Worm (Caenorhabditis elegans) whole organism, L4/young adult: ENCODE results near the gene mlc-6.

Source experiments
- W03F9.2 ChIP-seq: fragments of 150-350 bp; optimal IDR thresholded peaks from 2 replicates; lab custom pipeline; 2014; ENCODE audit warnings: missing biosample characterization, missing genetic modification characterization
- dao-5 ChIP-seq: sonication (generic microtip); optimal IDR thresholded peaks from 2 replicates; lab custom pipeline; 2016; ENCODE audit warnings: missing genotype, missing genetic modification characterization, moderate library complexity, missing compliant biosample characterization
- him-1 ChIP-seq: sonication (generic microtip); optimal IDR thresholded peaks from 2 replicates; lab custom pipeline; 2016; ENCODE audit warnings: missing genotype, missing genetic modification reagents, missing genetic modification characterization, missing compliant biosample characterization

mlc-6 gene

ce11 chrX:14243345-14243961 lies 3.0 kb downstream of the mlc-6 start, which contains the start of gene K04C1.3:
Gene K04C1.3, minus strand, starts transcription at chrX:14243395.
- TF ChIP-seq dao-5 (tag; lab: Kevin White, UChicago) (no peak), him-1 (no peak), W03F9.2 (tag; lab: Kevin White, UChicago) (no peak)

- TF ChIP-seq dao-5 (tag; lab: Kevin White, UChicago), result no peak
- TF ChIP-seq W03F9.2 (tag; lab: Kevin White, UChicago), result no peak
- TF ChIP-seq him-1, result no peak
Observed at ce11 chrX:14241531-14241930, 4.9 kb downstream of the mlc-6 start.

ce11 chrX:14240205-14240604 lies 6.2 kb downstream of the mlc-6 start:
- TF ChIP-seq dao-5 (tag; lab: Kevin White, UChicago), result no peak
- TF ChIP-seq W03F9.2 (tag; lab: Kevin White, UChicago), result no peak
- TF ChIP-seq him-1, result no peak

ce11 chrX:14238291-14238758 lies 8.1 kb downstream of the mlc-6 start, which contains the start of gene K04C1.2:
Gene K04C1.2, plus strand, starts transcription at chrX:14238708.
- TF ChIP-seq W03F9.2 (tag; lab: Kevin White, UChicago), result no peak
- TF ChIP-seq him-1, result no peak

ce11 chrX:14236121-14236824 lies 10.1 kb downstream of the mlc-6 start:
- TF ChIP-seq dao-5 (tag; lab: Kevin White, UChicago) (no peak), him-1 (no peak), W03F9.2 (tag; lab: Kevin White, UChicago) (no peak)

ce11 chrX:14234932-14235331 lies 11.5 kb downstream of the mlc-6 start, which contains the start of gene srg-37:
Gene srg-37, minus strand, starts transcription at chrX:14235032.
- no peak for TF ChIP-seq him-1
- no peak for TF ChIP-seq dao-5 (tag; lab: Kevin White, UChicago)
- no peak for TF ChIP-seq W03F9.2 (tag; lab: Kevin White, UChicago)

- TF ChIP-seq W03F9.2 (tag; lab: Kevin White, UChicago) (no peak), dao-5 (tag; lab: Kevin White, UChicago) (no peak), him-1 (no peak)
Observed at ce11 chrX:14234366-14234765, 12.1 kb downstream of the mlc-6 start, which contains the start of gene srg-36. Gene srg-36, minus strand, starts transcription at chrX:14234466.

ce11 chrX:14231987-14232386 lies 14.4 kb downstream of the mlc-6 start:
- no peak for TF ChIP-seq him-1
- TF ChIP-seq W03F9.2 (tag; lab: Kevin White, UChicago), result no peak
- no peak for TF ChIP-seq dao-5 (tag; lab: Kevin White, UChicago)

- TF ChIP-seq W03F9.2 (tag; lab: Kevin White, UChicago) (no peak), him-1 (no peak), dao-5 (tag; lab: Kevin White, UChicago) (no peak)
Observed at ce11 chrX:14228764-14229163, 17.7 kb downstream of the mlc-6 start.

ce11 chrX:14225273-14225672 lies 21.1 kb downstream of the mlc-6 start, which contains the start of gene cyp-13B2:
Gene cyp-13B2, plus strand, starts transcription at chrX:14225573.
- TF ChIP-seq him-1 (no peak), W03F9.2 (tag; lab: Kevin White, UChicago) (no peak), dao-5 (tag; lab: Kevin White, UChicago) (no peak)

ce11 chrX:14223156-14223555 lies 23.3 kb downstream of the mlc-6 start, which contains the start of gene K06G5.3:
Gene K06G5.3, minus strand, starts transcription at chrX:14223256.
- TF ChIP-seq dao-5 (tag; lab: Kevin White, UChicago), result no peak
- TF ChIP-seq him-1, result no peak
- TF ChIP-seq W03F9.2 (tag; lab: Kevin White, UChicago), result no peak

- no peak for TF ChIP-seq him-1
- TF ChIP-seq dao-5 (tag; lab: Kevin White, UChicago), result no peak
- no peak for TF ChIP-seq W03F9.2 (tag; lab: Kevin White, UChicago)
Observed at ce11 chrX:14214520-14215023, 31.8 kb downstream of the mlc-6 start, which contains the start of gene K06G5.1. Gene K06G5.1, plus strand, starts transcription at chrX:14214973.

- TF ChIP-seq W03F9.2 (tag; lab: Kevin White, UChicago), result no peak
- TF ChIP-seq dao-5 (tag; lab: Kevin White, UChicago), result no peak
Observed at ce11 chrX:14213314-14213713, 33.1 kb downstream of the mlc-6 start.

- no peak for TF ChIP-seq him-1
- no peak for TF ChIP-seq dao-5 (tag; lab: Kevin White, UChicago)
- no peak for TF ChIP-seq W03F9.2 (tag; lab: Kevin White, UChicago)
Observed at ce11 chrX:14207942-14208341, 38.5 kb downstream of the mlc-6 start, which contains the start of gene ceh-37. Gene ceh-37, minus strand, starts transcription at chrX:14208000.
